Fruit fly (Drosophila melanogaster) whole organism, embryonic: ENCODE data around the gene Pi3K68D.
A peak's percentile ranks its signal among the peaks of the same experiment; 100 is the strongest.

Experiments used
- Aef1 ChIP-seq: fragments of 200-800 bp; sonication (Bioruptor generic); IDR thresholded peaks from 3 replicates; pipeline ENCODE4 v1.3.6; 2022; ENCODE audit warnings: missing biosample characterization, missing genetic modification characterization
- CG10321 ChIP-seq: fragments of 200-800 bp; sonication (Bioruptor generic); IDR thresholded peaks from 2 replicates; pipeline ENCODE4 v1.3.6; 2022; ENCODE audit warnings: missing biosample characterization, missing genetic modification characterization
- CG10543 ChIP-seq: fragments of 200-800 bp; sonication (Bioruptor generic); optimal IDR thresholded peaks from 3 replicates; lab custom pipeline; 2017; ENCODE audit warnings: missing biosample characterization, mild to moderate bottlenecking, missing genetic modification characterization, moderate library complexity
- CG1602 ChIP-seq: fragments of 200-800 bp; sonication (Bioruptor generic); optimal IDR thresholded peaks from 3 replicates; lab custom pipeline; 2016; ENCODE audit warnings: missing biosample characterization, missing genetic modification characterization
- CG17802 ChIP-seq: fragments of 200-800 bp; sonication (Bioruptor generic); optimal IDR thresholded peaks from 2 replicates; lab custom pipeline; 2018; ENCODE audit warnings: missing biosample characterization, mild to moderate bottlenecking, missing genetic modification characterization, moderate library complexity
- CG18619 ChIP-seq: fragments of 200-800 bp; sonication (Bioruptor generic); optimal IDR thresholded peaks from 3 replicates; lab custom pipeline; 2017; ENCODE audit warnings: missing biosample characterization, mild to moderate bottlenecking, missing genetic modification characterization
- CG18764 ChIP-seq: fragments of 200-800 bp; sonication (Bioruptor generic); optimal IDR thresholded peaks from 3 replicates; lab custom pipeline; 2016; ENCODE audit warnings: missing biosample characterization, missing genetic modification characterization
- CG4282 ChIP-seq: fragments of 200-800 bp; sonication (Bioruptor generic); optimal IDR thresholded peaks from 2 replicates; lab custom pipeline; 2016; ENCODE audit warnings: missing biosample characterization, missing genetic modification characterization
- CG4617 ChIP-seq: fragments of 200-800 bp; sonication (Bioruptor generic); optimal IDR thresholded peaks from 3 replicates; lab custom pipeline; 2016; ENCODE audit warnings: missing biosample characterization, missing genetic modification characterization, borderline replicate concordance
- CG4730 ChIP-seq: fragments of 200-800 bp; sonication (Bioruptor generic); IDR thresholded peaks from 2 replicates; pipeline ENCODE4 v1.3.6; 2022; ENCODE audit warnings: missing biosample characterization, missing genetic modification characterization
- CG4820 ChIP-seq: fragments of 200-800 bp; sonication (Bioruptor generic); optimal IDR thresholded peaks from 3 replicates; lab custom pipeline; 2016; ENCODE audit warnings: missing biosample characterization, missing genetic modification characterization
- CG6683 ChIP-seq: fragments of 200-800 bp; sonication (Bioruptor generic); optimal IDR thresholded peaks from 2 replicates; lab custom pipeline; 2017; ENCODE audit warnings: missing biosample characterization, mild to moderate bottlenecking, missing genetic modification characterization, missing genetic modification reagents
- CG6765 ChIP-seq: fragments of 200-800 bp; sonication (Bioruptor generic); optimal IDR thresholded peaks from 3 replicates; lab custom pipeline; 2017; ENCODE audit warnings: missing biosample characterization, mild to moderate bottlenecking, missing genetic modification characterization
- CG7271 ChIP-seq: fragments of 200-800 bp; sonication (Bioruptor generic); optimal IDR thresholded peaks from 2 replicates; lab custom pipeline; 2018; ENCODE audit warnings: missing biosample characterization, mild to moderate bottlenecking, missing genetic modification characterization, moderate library complexity
- CG7556 ChIP-seq: fragments of 200-800 bp; sonication (Bioruptor generic); optimal IDR thresholded peaks from 2 replicates; lab custom pipeline; 2017; ENCODE audit warnings: missing biosample characterization, mild to moderate bottlenecking, missing genetic modification characterization
- CG8924 ChIP-seq: fragments of 200-800 bp; optimal IDR thresholded peaks from 3 replicates; lab custom pipeline; 2019; ENCODE audit warnings: missing biosample characterization, mild to moderate bottlenecking, missing genetic modification characterization, moderate library complexity
- CG9437 ChIP-seq: fragments of 200-800 bp; sonication (Bioruptor generic); optimal IDR thresholded peaks from 2 replicates; lab custom pipeline; 2018; ENCODE audit warnings: missing biosample characterization, mild to moderate bottlenecking, missing genetic modification characterization
- CG9817 ChIP-seq: fragments of 200-800 bp; sonication (Bioruptor generic); optimal IDR thresholded peaks from 2 replicates; lab custom pipeline; 2018; ENCODE audit warnings: missing biosample characterization, mild to moderate bottlenecking, missing genetic modification characterization, moderate library complexity
- Chrac-16 ChIP-seq: fragments of 200-800 bp; sonication (Bioruptor generic); optimal IDR thresholded peaks from 3 replicates; lab custom pipeline; 2016; ENCODE audit warnings: missing biosample characterization, missing genetic modification characterization
- E2f1 ChIP-seq: fragments of 200-800 bp; sonication (Bioruptor generic); IDR thresholded peaks from 2 replicates; pipeline ENCODE4 v1.3.6; 2022; ENCODE audit warnings: missing biosample characterization, missing genetic modification characterization
- ERR ChIP-seq: fragments of 200-800 bp; sonication (Bioruptor generic); optimal IDR thresholded peaks from 2 replicates; lab custom pipeline; 2016; ENCODE audit warnings: missing biosample characterization, missing genetic modification characterization
- GATAe ChIP-seq: fragments of 200-800 bp; sonication (Bioruptor generic); conservative IDR thresholded peaks from 2 replicates; pipeline ENCODE4 v1.3.6; 2022; ENCODE audit warnings: missing biosample characterization, missing genetic modification characterization
- HLHmδ ChIP-seq: fragments of 200-800 bp; sonication (Bioruptor generic); optimal IDR thresholded peaks from 2 replicates; lab custom pipeline; 2018; ENCODE audit warnings: missing biosample characterization, mild to moderate bottlenecking, missing genetic modification characterization, moderate library complexity
- Hr39 ChIP-seq: fragments of >200 bp; optimal IDR thresholded peaks from 2 replicates; lab custom pipeline; 2017
- Lim3 ChIP-seq: fragments of 200-800 bp; sonication (Bioruptor generic); IDR thresholded peaks from 2 replicates; pipeline ENCODE4 v1.3.6; 2022; ENCODE audit warnings: missing biosample characterization, missing genetic modification characterization
- Meics ChIP-seq: fragments of 200-800 bp; sonication (Bioruptor generic); optimal IDR thresholded peaks from 2 replicates; lab custom pipeline; 2017; ENCODE audit warnings: missing biosample characterization, mild to moderate bottlenecking, missing genetic modification characterization
- Neu2 ChIP-seq: fragments of 200-800 bp; sonication (Bioruptor generic); optimal IDR thresholded peaks from 3 replicates; lab custom pipeline; 2016; ENCODE audit warnings: missing biosample characterization, missing genetic modification characterization, borderline replicate concordance
- Opbp ChIP-seq: fragments of 200-800 bp; sonication (Bioruptor generic); IDR thresholded peaks from 3 replicates; pipeline ENCODE4 v1.3.6; 2022; ENCODE audit warnings: missing biosample characterization, missing genetic modification characterization; ENCODE audit not compliant: partially characterized antibody
- Rx ChIP-seq: fragments of 200-800 bp; sonication (Bioruptor generic); IDR thresholded peaks from 2 replicates; pipeline ENCODE4 v1.3.6; 2022; ENCODE audit warnings: missing biosample characterization, missing genetic modification characterization
- Stat92E ChIP-seq, 3 experiments: fragments of >200 bp in 2 of 3; fragments of 200-800 bp in 1 of 3; sonication (Bioruptor generic) in 1 of 3; optimal IDR thresholded peaks; 2 replicates each; lab custom pipeline; 2017 to 2019; ENCODE audit warnings: missing biosample characterization in 3 of 3, missing genetic modification characterization in 3 of 3, mild to moderate bottlenecking in 1 of 3, moderate library complexity in 1 of 3
- caup ChIP-seq: fragments of 200-800 bp; sonication (Bioruptor generic); optimal IDR thresholded peaks from 3 replicates; lab custom pipeline; 2017; ENCODE audit warnings: missing biosample characterization, mild to moderate bottlenecking, missing genetic modification characterization, moderate library complexity; ENCODE audit not compliant: severe bottlenecking
- danr ChIP-seq: fragments of 200-800 bp; sonication (Bioruptor generic); IDR thresholded peaks from 2 replicates; pipeline ENCODE4 v1.3.6; 2022; ENCODE audit warnings: missing biosample characterization, missing genetic modification characterization
- eve ChIP-seq, 2 experiments: fragments of >200 bp; optimal IDR thresholded peaks; 2 replicates each; lab custom pipeline; 2017; ENCODE audit warnings: missing biosample characterization in 2 of 2, missing genetic modification characterization in 2 of 2
- fd64A ChIP-seq: fragments of 200-800 bp; sonication (Bioruptor generic); optimal IDR thresholded peaks from 3 replicates; lab custom pipeline; 2018; ENCODE audit warnings: missing biosample characterization, mild to moderate bottlenecking, missing genetic modification characterization
- fd96Cb ChIP-seq: fragments of 200-800 bp; sonication (Bioruptor generic); optimal IDR thresholded peaks from 2 replicates; lab custom pipeline; 2018; ENCODE audit warnings: missing biosample characterization, mild to moderate bottlenecking, missing genetic modification characterization, moderate library complexity
- gcm2 ChIP-seq: fragments of 200-800 bp; sonication (Bioruptor generic); optimal IDR thresholded peaks from 2 replicates; lab custom pipeline; 2016; ENCODE audit warnings: missing biosample characterization, missing genetic modification characterization
- gfzf ChIP-seq: fragments of 200-800 bp; sonication (Bioruptor generic); optimal IDR thresholded peaks from 2 replicates; lab custom pipeline; 2016; ENCODE audit warnings: missing biosample characterization, mild to moderate bottlenecking, missing genetic modification characterization, moderate library complexity
- grau ChIP-seq: fragments of 200-800 bp; optimal IDR thresholded peaks from 3 replicates; lab custom pipeline; 2019; ENCODE audit warnings: missing biosample characterization, mild to moderate bottlenecking, missing genetic modification characterization, moderate library complexity
- hb ChIP-seq: fragments of 200-800 bp; sonication (Bioruptor generic); IDR thresholded peaks from 3 replicates; pipeline ENCODE4 v1.3.6; 2022; ENCODE audit warnings: missing biosample characterization, missing genetic modification characterization; ENCODE audit not compliant: partially characterized antibody
- kay ChIP-seq: fragments of 200-800 bp; sonication (Bioruptor generic); optimal IDR thresholded peaks from 2 replicates; lab custom pipeline; 2016; ENCODE audit warnings: missing biosample characterization, missing genetic modification characterization
- kni ChIP-seq: fragments of 200-800 bp; sonication (Bioruptor generic); optimal IDR thresholded peaks from 3 replicates; lab custom pipeline; 2017; ENCODE audit warnings: mild to moderate bottlenecking, missing biosample characterization, missing genetic modification reagents, missing genetic modification characterization
- lov ChIP-seq, 2 experiments: fragments of 200-800 bp in 1 of 2; fragments of >200 bp in 1 of 2; sonication (Bioruptor generic) in 1 of 2; IDR thresholded peaks in 1 of 2; optimal IDR thresholded peaks in 1 of 2; 2 replicates in 1 of 2; 3 replicates in 1 of 2; pipeline versions ENCODE4 v1.3.6 to Lab custom; 2017 to 2022; ENCODE audit warnings: missing biosample characterization in 1 of 2, missing genetic modification characterization in 1 of 2
- pho ChIP-seq: fragments of 200-800 bp; sonication (Bioruptor generic); optimal IDR thresholded peaks from 2 replicates; lab custom pipeline; 2016; ENCODE audit warnings: missing biosample characterization, missing genetic modification characterization
- pita ChIP-seq: fragments of 200-800 bp; sonication (Bioruptor generic); optimal IDR thresholded peaks from 2 replicates; lab custom pipeline; 2017; ENCODE audit warnings: missing biosample characterization, mild to moderate bottlenecking, missing genetic modification characterization
- repo ChIP-seq: fragments of 200-800 bp; sonication (Bioruptor generic); optimal IDR thresholded peaks from 2 replicates; lab custom pipeline; 2016; ENCODE audit warnings: missing biosample characterization, missing genetic modification characterization
- run ChIP-seq: fragments of 200-800 bp; sonication (Bioruptor generic); optimal IDR thresholded peaks from 3 replicates; lab custom pipeline; 2018; ENCODE audit warnings: missing biosample characterization, mild to moderate bottlenecking, missing genetic modification characterization
- sens ChIP-seq: fragments of 200-800 bp; sonication (Bioruptor generic); peaks from one replicate; lab custom pipeline; 2016; ENCODE audit warnings: missing biosample characterization, missing genetic modification characterization
- ssp ChIP-seq: fragments of 200-800 bp; sonication (Bioruptor generic); IDR thresholded peaks from 2 replicates; pipeline ENCODE4 v1.3.6; 2022; ENCODE audit warnings: missing biosample characterization, missing genetic modification characterization

Pi3K68D gene

DNA sequence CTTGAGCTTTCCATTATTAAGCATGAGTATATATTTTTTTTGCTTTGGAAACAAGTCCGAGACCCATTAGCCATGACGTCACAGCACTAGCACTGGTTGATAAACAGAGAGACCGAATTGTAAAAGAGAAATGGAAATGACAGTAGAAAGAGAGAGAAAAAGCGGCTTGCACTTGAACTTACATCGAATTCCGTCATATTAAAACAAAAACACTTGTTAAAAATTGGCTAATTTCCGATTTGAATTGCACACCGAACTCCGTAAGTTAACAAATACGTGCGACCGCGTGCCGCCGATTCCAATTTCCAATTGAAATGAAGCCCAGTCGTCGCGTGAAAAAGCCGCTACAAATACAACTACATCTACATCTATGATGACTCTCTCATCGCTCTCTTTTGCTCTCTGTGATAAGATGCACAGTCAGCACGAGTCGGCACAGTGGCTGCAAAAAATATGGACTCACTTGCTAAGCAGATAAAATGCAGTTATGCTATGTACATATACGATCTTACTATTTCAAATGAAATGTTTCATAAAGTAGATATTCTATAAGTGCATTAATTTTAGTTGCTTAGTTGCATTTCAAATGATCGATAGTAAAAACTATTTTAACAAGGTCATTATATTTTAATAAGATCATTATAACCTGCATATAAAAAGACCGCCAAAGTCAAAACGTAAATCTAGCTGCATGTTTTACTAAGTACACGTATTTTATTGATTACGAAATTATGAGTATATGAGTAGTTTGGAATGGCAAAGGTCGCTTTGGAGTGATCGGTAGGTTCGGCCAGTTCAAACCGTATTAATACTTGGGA, 30.0 kb upstream of the Pi3K68D start (continued):
- no peak for TF ChIP-seq pita (GFP tag; lab: Kevin White, UChicago)
- TF ChIP-seq Hr39 (lab: Kevin White, UChicago): no peak
- no peak for TF ChIP-seq ssp (GFP tag; lab: Robert Waterston, UW)
- TF ChIP-seq Lim3 (GFP tag; lab: Robert Waterston, UW): no peak
- peak; percentile 72 for TF ChIP-seq sens (GFP tag; lab: Kevin White, UChicago)
- peak; percentile 62 for TF ChIP-seq HLHmδ (GFP tag; lab: Kevin White, UChicago)
- peak; percentile 19 for TF ChIP-seq pho (GFP tag; lab: Kevin White, UChicago)
- no peak for TF ChIP-seq gfzf (GFP tag; lab: Kevin White, UChicago)
- TF ChIP-seq hb: no peak
- TF ChIP-seq Aef1 (GFP tag; lab: Robert Waterston, UW): no peak; the same call in 2 of the 3 replicates
- peak; percentile 20 for TF ChIP-seq CG7556 (GFP tag; lab: Kevin White, UChicago)
- TF ChIP-seq CG4617: no peak
- no peak for TF ChIP-seq CG4820 (GFP tag; lab: Kevin White, UChicago)
- peak; percentile 69 for TF ChIP-seq kay
- no peak for TF ChIP-seq CG6683
- peak; percentile 30; the same call in 1 of the 2 replicates for TF ChIP-seq E2f1
- 0 out of 2 replicates have a peak, but pooled peaks have one; percentile 22 for TF ChIP-seq CG10321 (GFP tag; lab: Robert Waterston, UW)
- no peak for TF ChIP-seq CG4282 (GFP tag; lab: Kevin White, UChicago)
- TF ChIP-seq repo (GFP tag; lab: Kevin White, UChicago): no peak
- TF ChIP-seq CG18619 (GFP tag; lab: Kevin White, UChicago): peak; percentile 19
- no peak for TF ChIP-seq Chrac-16 (GFP tag; lab: Kevin White, UChicago)
- TF ChIP-seq fd96Cb (tag; lab: Kevin White, UChicago): no peak
- peak; percentile 13 for TF ChIP-seq CG9437
- TF ChIP-seq Stat92E (GFP tag; optimal IDR thresholded peaks at IDR 0.05; lab: Kevin White, UChicago): peak in 1 of 3 experiments; percentile 36
- peak; percentile 7 for TF ChIP-seq CG9817 (tag; lab: Kevin White, UChicago)
- no peak for TF ChIP-seq CG17802 (tag; lab: Kevin White, UChicago)
- TF ChIP-seq grau (tag; lab: Kevin White, UChicago): peak; percentile 53
- no peak for TF ChIP-seq run
- TF ChIP-seq CG7271 (tag; lab: Kevin White, UChicago): no peak
- peak; percentile 28 for TF ChIP-seq kni (GFP tag; lab: Kevin White, UChicago)
- TF ChIP-seq gcm2 (GFP tag; lab: Kevin White, UChicago): no peak
- no peak for TF ChIP-seq lov (optimal IDR thresholded peaks at IDR 0.05; lab: Kevin White, UChicago)
- no peak for TF ChIP-seq lov (GFP tag; IDR thresholded peaks at IDR 0.05; lab: Robert Waterston, UW)
- no peak for TF ChIP-seq danr (GFP tag; lab: Robert Waterston, UW)
- TF ChIP-seq Opbp (GFP tag; lab: Robert Waterston, UW): no peak
- TF ChIP-seq GATAe (GFP tag; lab: Robert Waterston, UW): no peak
- TF ChIP-seq CG10543: no peak
- no peak for TF ChIP-seq CG18764 (GFP tag; lab: Kevin White, UChicago)
- TF ChIP-seq eve (GFP tag; optimal IDR thresholded peaks at IDR 0.05; lab: Kevin White, UChicago): no peak
- peak; percentile 4 for TF ChIP-seq CG6765 (GFP tag; lab: Kevin White, UChicago)
- TF ChIP-seq Rx (GFP tag; lab: Robert Waterston, UW): no peak
- no peak for TF ChIP-seq fd64A (GFP tag; lab: Kevin White, UChicago)
- TF ChIP-seq ERR (GFP tag; lab: Kevin White, UChicago): peak; percentile 10
- TF ChIP-seq Neu2 (GFP tag; lab: Kevin White, UChicago): no peak
- TF ChIP-seq Meics: peak; percentile 53
- TF ChIP-seq CG8924 (tag; lab: Kevin White, UChicago): peak; percentile 35
- no peak for TF ChIP-seq CG4730 (GFP tag; lab: Robert Waterston, UW)
- TF ChIP-seq caup (GFP tag; lab: Kevin White, UChicago): no peak
- peak; percentile 11 for TF ChIP-seq CG1602 (GFP tag; lab: Kevin White, UChicago)
